Worm (Caenorhabditis elegans) whole organism, late embryonic: ENCODE measurements around the gene noca-2.

Experiments
- K02D7.2 ChIP-seq: sonication (generic microtip); optimal IDR thresholded peaks from 2 replicates; lab custom pipeline; 2017; ENCODE audit warnings: mild to moderate bottlenecking, missing genetic modification characterization, missing compliant biosample characterization
- K09A11.1 ChIP-seq: sonication (generic microtip); optimal IDR thresholded peaks from 2 replicates; lab custom pipeline; 2017; ENCODE audit warnings: antibody characterized with exemption, mild to moderate bottlenecking, missing genetic modification characterization, missing compliant biosample characterization; ENCODE audit not compliant: insufficient read depth
- T23F11.4 ChIP-seq: fragments of 200-800 bp; sonication (Bioruptor generic); optimal IDR thresholded peaks from 2 replicates; lab custom pipeline; 2018; ENCODE audit warnings: mild to moderate bottlenecking, missing genetic modification characterization, missing compliant biosample characterization
- ahr-1 ChIP-seq: sonication (generic microtip); optimal IDR thresholded peaks from 2 replicates; lab custom pipeline; 2016; ENCODE audit warnings: missing genetic modification characterization, missing compliant biosample characterization
- ama-1 ChIP-seq: fragments of 150-350 bp; optimal IDR thresholded peaks from 2 replicates; lab custom pipeline; 2014
- ceh-19 ChIP-seq: fragments of 200-800 bp; sonication (Bioruptor generic); optimal IDR thresholded peaks from 2 replicates; lab custom pipeline; 2018; ENCODE audit warnings: mild to moderate bottlenecking, missing genetic modification characterization, missing compliant biosample characterization
- ceh-30 ChIP-seq: fragments of 150-350 bp; optimal IDR thresholded peaks from 2 replicates; lab custom pipeline; 2014; ENCODE audit warnings: missing biosample characterization, missing genetic modification characterization
- ceh-31 ChIP-seq: sonication (generic microtip); optimal IDR thresholded peaks from 2 replicates; lab custom pipeline; 2016; ENCODE audit warnings: missing genetic modification characterization, missing compliant biosample characterization
- ceh-34 ChIP-seq: sonication (generic microtip); optimal IDR thresholded peaks from 2 replicates; lab custom pipeline; 2016; ENCODE audit warnings: mild to moderate bottlenecking, missing genetic modification characterization, missing compliant biosample characterization
- che-1 ChIP-seq: sonication (generic microtip); optimal IDR thresholded peaks from 2 replicates; lab custom pipeline; 2016; ENCODE audit warnings: mild to moderate bottlenecking, missing genetic modification characterization, missing compliant biosample characterization
- elt-2 ChIP-seq: sonication (generic microtip); optimal IDR thresholded peaks from 2 replicates; lab custom pipeline; 2016; ENCODE audit warnings: missing genetic modification reagents, missing genetic modification characterization, missing compliant biosample characterization
- elt-4 ChIP-seq: sonication (generic microtip); optimal IDR thresholded peaks from 2 replicates; lab custom pipeline; 2016; ENCODE audit warnings: missing genetic modification characterization, missing compliant biosample characterization
- ets-4 ChIP-seq: sonication (generic microtip); optimal IDR thresholded peaks from 2 replicates; lab custom pipeline; 2016; ENCODE audit warnings: missing genetic modification characterization, missing compliant biosample characterization
- eyg-1 ChIP-seq: sonication (generic microtip); optimal IDR thresholded peaks from 2 replicates; lab custom pipeline; 2016; ENCODE audit warnings: missing genotype, missing genetic modification characterization, missing compliant biosample characterization
- hlh-13 ChIP-seq: fragments of 200-800 bp; sonication (Bioruptor generic); optimal IDR thresholded peaks from 2 replicates; lab custom pipeline; 2018; ENCODE audit warnings: mild to moderate bottlenecking, missing genetic modification characterization, missing compliant biosample characterization
- hlh-6 ChIP-seq: sonication (generic microtip); optimal IDR thresholded peaks from 2 replicates; lab custom pipeline; 2016; ENCODE audit warnings: missing genotype, missing genetic modification characterization, missing compliant biosample characterization
- lin-11 ChIP-seq: fragments of 200-800 bp; sonication (Bioruptor generic); optimal IDR thresholded peaks from 2 replicates; lab custom pipeline; 2018; ENCODE audit warnings: mild to moderate bottlenecking, missing genetic modification characterization, missing compliant biosample characterization
- madf-2 ChIP-seq: sonication (generic microtip); optimal IDR thresholded peaks from 2 replicates; lab custom pipeline; 2017; ENCODE audit warnings: missing genetic modification characterization, missing compliant biosample characterization
- nfya-1 ChIP-seq: sonication (generic microtip); optimal IDR thresholded peaks from 2 replicates; lab custom pipeline; 2017; ENCODE audit warnings: missing genetic modification characterization, mild to moderate bottlenecking, missing compliant biosample characterization, antibody characterized with exemption, moderate library complexity
- pag-3 ChIP-seq: sonication (generic microtip); optimal IDR thresholded peaks from 2 replicates; lab custom pipeline; 2016; ENCODE audit warnings: missing compliant biosample characterization, missing genetic modification characterization, borderline replicate concordance
- pat-9 ChIP-seq: fragments of 200-800 bp; sonication (Bioruptor generic); optimal IDR thresholded peaks from 2 replicates; lab custom pipeline; 2018; ENCODE audit warnings: mild to moderate bottlenecking, missing genetic modification characterization, moderate library complexity, missing compliant biosample characterization
- pax-1 ChIP-seq: fragments of 150-350 bp; optimal IDR thresholded peaks from 2 replicates; lab custom pipeline; 2014; ENCODE audit warnings: missing biosample characterization, missing genetic modification characterization
- pros-1 ChIP-seq: fragments of 150-350 bp; optimal IDR thresholded peaks from 2 replicates; lab custom pipeline; 2014; ENCODE audit warnings: missing biosample characterization, missing genetic modification reagents, missing genetic modification characterization
- sox-4 ChIP-seq: sonication (generic microtip); optimal IDR thresholded peaks from 2 replicates; lab custom pipeline; 2017; ENCODE audit warnings: mild to moderate bottlenecking, missing genetic modification characterization, inconsistent platforms, missing compliant biosample characterization
- tbx-2 ChIP-seq: sonication (generic microtip); optimal IDR thresholded peaks from 2 replicates; lab custom pipeline; 2016; ENCODE audit warnings: missing genetic modification characterization, missing compliant biosample characterization
- tbx-7 ChIP-seq: sonication (generic microtip); optimal IDR thresholded peaks from 2 replicates; lab custom pipeline; 2016; ENCODE audit warnings: missing genotype, missing genetic modification characterization, missing compliant biosample characterization
- ttx-3 ChIP-seq: sonication (generic microtip); optimal IDR thresholded peaks from 2 replicates; lab custom pipeline; 2016; ENCODE audit warnings: missing genetic modification reagents, missing genetic modification characterization, missing compliant biosample characterization
- unc-3 ChIP-seq, 2 experiments: fragments of 200-800 bp in 1 of 2; sonication (Bioruptor generic) in 1 of 2; sonication (generic microtip) in 1 of 2; conservative IDR thresholded peaks in 1 of 2; optimal IDR thresholded peaks in 1 of 2; 2 replicates each; pipeline versions ENCODE4 v1.3.6 to Lab custom; 2016 to 2022; ENCODE audit warnings: missing compliant biosample characterization in 2 of 2, missing genetic modification characterization in 2 of 2, missing genetic modification reagents in 1 of 2
- unc-42 ChIP-seq: sonication (generic microtip); optimal IDR thresholded peaks from 2 replicates; lab custom pipeline; 2016; ENCODE audit warnings: missing genotype, missing genetic modification characterization, missing compliant biosample characterization
- unc-55 ChIP-seq: sonication (generic microtip); optimal IDR thresholded peaks from 2 replicates; lab custom pipeline; 2017; ENCODE audit warnings: missing biosample characterization, missing genetic modification reagents, missing genetic modification characterization
- unc-86 ChIP-seq: sonication (generic microtip); optimal IDR thresholded peaks from 2 replicates; lab custom pipeline; 2016; ENCODE audit warnings: missing genetic modification characterization, missing compliant biosample characterization
- ztf-16 ChIP-seq: sonication (generic microtip); optimal IDR thresholded peaks from 2 replicates; lab custom pipeline; 2017; ENCODE audit warnings: missing genetic modification characterization, missing compliant biosample characterization

The noca-2 gene

DNA sequence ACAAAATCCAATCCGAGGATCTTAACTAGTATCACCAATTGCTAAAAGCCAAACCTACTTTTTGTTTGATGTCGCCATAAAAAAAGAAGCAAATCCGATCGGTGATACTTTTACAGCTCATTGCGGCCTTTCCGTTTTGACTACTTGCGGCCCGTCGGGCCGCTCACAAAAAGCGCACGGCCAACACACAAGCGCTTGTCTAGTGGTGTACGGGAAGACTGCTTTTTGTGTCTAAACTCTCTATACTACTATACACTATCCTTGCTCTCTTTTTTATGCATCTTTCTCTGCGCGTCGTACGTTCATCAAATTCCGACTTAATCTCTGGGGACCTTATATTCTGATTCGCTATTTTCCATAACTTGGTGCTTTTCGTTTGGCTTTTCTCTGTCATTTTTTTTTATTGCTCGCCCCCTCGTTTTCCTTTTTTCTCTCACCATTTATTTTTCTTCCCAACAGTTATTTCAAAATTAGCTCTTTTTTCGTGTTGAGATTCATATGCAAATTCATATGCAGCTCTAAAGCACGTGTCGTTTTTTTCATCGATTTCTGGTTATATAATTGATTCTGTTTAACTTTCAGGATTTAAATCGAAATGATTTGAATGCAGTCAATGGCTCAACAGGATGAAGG, at the start of gene noca-2:
Gene noca-2, plus strand, starts transcription at position 583 of the 633 bp plus-strand sequence.
- TF ChIP-seq unc-55 (peak; percentile 62), ceh-34 (tag; lab: Kevin White, UChicago) (peak; percentile 9), unc-42 (tag; lab: Kevin White, UChicago) (peak; percentile 65), ceh-31 (tag; lab: Kevin White, UChicago) (peak; percentile 24), madf-2 (tag; lab: Kevin White, UChicago) (no peak), nfya-1 (tag; lab: Kevin White, UChicago) (peak; percentile 61)

DNA sequence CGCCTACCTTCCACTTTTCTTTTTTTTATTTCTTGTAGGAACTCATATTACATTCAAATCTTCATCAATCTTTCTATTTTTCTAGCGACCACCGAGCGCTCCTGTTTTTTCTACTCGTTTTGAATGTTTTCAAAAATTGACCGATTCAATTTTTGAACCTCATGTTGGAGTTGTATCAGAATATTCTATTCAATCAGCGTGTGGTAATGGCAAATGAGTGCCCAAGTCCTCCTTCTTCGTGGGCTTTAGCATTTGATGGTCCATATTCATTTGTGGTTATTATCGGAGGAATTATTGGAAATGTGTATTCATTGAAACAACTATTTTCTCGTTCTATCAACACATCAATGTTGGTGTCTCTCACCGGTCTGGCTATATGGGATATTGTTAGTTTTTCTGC, 49.5 kb upstream of the noca-2 start, which contains the start of gene F52D10.4:
Gene F52D10.4, plus strand, starts transcription at position 84 of the 400 bp plus-strand sequence.
- TF ChIP-seq pag-3 (tag; lab: Kevin White, UChicago) (no peak), eyg-1 (tag; lab: Kevin White, UChicago) (no peak), pat-9 (no peak), ceh-31 (tag; lab: Kevin White, UChicago) (no peak), K02D7.2 (tag; lab: Kevin White, UChicago) (no peak), ttx-3 (tag; lab: Kevin White, UChicago) (no peak), elt-4 (no peak), che-1 (tag; lab: Kevin White, UChicago) (no peak), ahr-1 (no peak)

- TF ChIP-seq unc-86 (tag; lab: Kevin White, UChicago) (no peak), hlh-13 (no peak), ama-1 (no peak), elt-4 (no peak)
These were observed 44.9 kb upstream of the noca-2 start, which contains the start of gene sto-3 for ce11 chrX:11621997-11622396. Gene sto-3 (minus strand): TSS chrX:11622097.

- TF ChIP-seq T23F11.4 (GFP tag; lab: Kevin White, UChicago), result no peak
- TF ChIP-seq unc-3 (GFP tag; conservative IDR thresholded peaks at IDR 0.05; lab: Robert Waterston, UW), result no peak
- no peak for TF ChIP-seq unc-3 (tag; optimal IDR thresholded peaks at IDR 0.05; lab: Kevin White, UChicago)
These were observed 43.5 kb upstream of the noca-2 start for ce11 chrX:11623442-11623841.

ce11 chrX:11624621-11625020, 42.3 kb upstream of the noca-2 start:
- TF ChIP-seq ceh-34 (tag; lab: Kevin White, UChicago) (no peak), pros-1 (tag; lab: Kevin White, UChicago) (no peak), pag-3 (tag; lab: Kevin White, UChicago) (no peak), hlh-6 (tag; lab: Kevin White, UChicago) (no peak), elt-4 (no peak), K09A11.1 (tag; lab: Kevin White, UChicago) (no peak), unc-3 (GFP tag; conservative IDR thresholded peaks at IDR 0.05; lab: Robert Waterston, UW) (no peak), unc-3 (tag; optimal IDR thresholded peaks at IDR 0.05; lab: Kevin White, UChicago) (no peak), ceh-19 (no peak), sox-4 (tag; lab: Kevin White, UChicago) (no peak), pax-1 (no peak), T23F11.4 (GFP tag; lab: Kevin White, UChicago) (no peak), ztf-16 (tag; lab: Kevin White, UChicago) (no peak)

DNA sequence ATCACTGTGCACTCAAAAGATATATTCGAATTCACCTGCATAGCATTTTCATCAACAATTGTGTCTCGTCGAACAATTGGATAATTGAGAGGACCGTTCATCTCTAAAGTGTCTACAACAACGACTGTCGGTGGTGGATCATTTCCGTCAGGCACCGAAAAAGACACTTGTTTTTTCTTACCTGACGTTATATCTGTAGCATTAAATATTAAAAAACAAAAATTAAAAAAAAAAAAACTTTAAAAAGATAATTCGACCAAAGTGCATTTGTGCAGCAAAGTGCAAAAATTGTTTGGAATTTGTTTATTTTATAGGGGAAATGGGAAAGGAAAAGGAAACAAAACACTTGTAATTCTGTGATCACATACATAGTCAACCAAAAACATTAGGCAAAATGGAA, 39.9 kb upstream of the noca-2 start, which contains the start of gene twk-44:
Gene twk-44, minus strand, starts transcription at position 101 of the 400 bp plus-strand sequence.
- no peak for TF ChIP-seq tbx-2 (tag; lab: Kevin White, UChicago)
- no peak for TF ChIP-seq pax-1
- TF ChIP-seq ceh-30, result no peak
- no peak for TF ChIP-seq elt-2 (tag; lab: Kevin White, UChicago)
- TF ChIP-seq lin-11 (tag; lab: Kevin White, UChicago), result no peak
- no peak for TF ChIP-seq tbx-7 (tag; lab: Kevin White, UChicago)
- no peak for TF ChIP-seq sox-4 (tag; lab: Kevin White, UChicago)
- TF ChIP-seq ets-4, result no peak
